Comparison of ENCODE assay signal across 2 worm cellular contexts in the genomic region with DNA sequence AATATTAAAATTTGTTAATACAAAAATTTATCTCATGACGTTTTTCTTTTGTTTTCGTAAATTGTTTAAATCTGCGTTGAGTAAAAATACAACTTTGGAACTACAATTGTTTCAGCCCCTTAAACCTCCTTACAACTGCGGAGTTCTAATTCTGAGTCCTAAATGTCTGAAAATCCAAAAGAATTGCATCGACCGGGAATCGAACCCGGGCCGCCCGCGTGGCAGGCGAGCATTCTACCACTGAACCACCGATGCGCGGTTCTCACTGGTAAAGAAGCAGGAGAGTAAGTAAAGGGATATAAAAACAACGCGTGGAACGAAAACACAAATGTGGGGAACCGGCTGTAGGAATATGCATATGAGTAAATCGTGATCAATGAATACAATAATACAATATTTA.
A peak's percentile ranks its signal among the peaks of the same experiment; 100 is the strongest.
TF ChIP-seq lines count a peak whose summit lies in the region.

No protein-coding gene starts in this region.

TF ChIP-seq in whole organism, L1 larva, 84 proteins besides CTCF, POLR2A, EP300 and RAD21 (continued from another document):
- TF ChIP-seq nhr-90 (tag; optimal IDR thresholded peaks at IDR 0.05; lab: Kevin White, UChicago; ENCODE audit: poor library complexity) (peak; percentile 40), skn-1 (tag; optimal IDR thresholded peaks at IDR 0.05; lab: Kevin White, UChicago) (peak; percentile 16), ceh-82 (tag; optimal IDR thresholded peaks at IDR 0.05; lab: Kevin White, UChicago) (peak in 1 of 3 experiments; percentile 63), nhr-47 (tag; optimal IDR thresholded peaks at IDR 0.05; lab: Kevin White, UChicago) (peak; percentile 61), dsc-1 (tag; optimal IDR thresholded peaks at IDR 0.05; lab: Kevin White, UChicago) (peak; percentile 54), fos-1 (tag; optimal IDR thresholded peaks at IDR 0.05; lab: Kevin White, UChicago) (no peak), nhr-19 (GFP tag; conservative IDR thresholded peaks at IDR 0.05; lab: Robert Waterston, UW) (peak; percentile 41), rnt-1 (tag; optimal IDR thresholded peaks at IDR 0.05; lab: Kevin White, UChicago) (peak; percentile 44), nhr-20 (tag; optimal IDR thresholded peaks at IDR 0.05; lab: Kevin White, UChicago) (peak; percentile 26), nhr-85 (tag; lab: Kevin White, UChicago) (peak; percentile 34), ceh-8 (GFP tag; optimal IDR thresholded peaks at IDR 0.05; lab: Kevin White, UChicago) (peak; percentile 11), nhr-28 (tag; optimal IDR thresholded peaks at IDR 0.05; lab: Kevin White, UChicago) (no peak)

TF ChIP-seq in whole organism, young adult, 124 proteins besides CTCF, POLR2A, EP300 and RAD21 (continued from another document):
- no peak for TF ChIP-seq hrde-1 (tag; optimal IDR thresholded peaks at IDR 0.05; lab: Kevin White, UChicago; ENCODE audit: borderline replicate concordance)
- TF ChIP-seq mel-28 (tag; optimal IDR thresholded peaks at IDR 0.05; lab: Kevin White, UChicago; ENCODE audit: borderline replicate concordance), result no peak
- peak; percentile 16 for TF ChIP-seq somi-1 (GFP tag; optimal IDR thresholded peaks at IDR 0.05; lab: Kevin White, UChicago)
- no peak for TF ChIP-seq ztf-3 (GFP tag; optimal IDR thresholded peaks at IDR 0.05; lab: Kevin White, UChicago)
- peak; percentile 45 for TF ChIP-seq ceh-27 (GFP tag; optimal IDR thresholded peaks at IDR 0.05; lab: Kevin White, UChicago)
- TF ChIP-seq lin-35 (GFP tag; optimal IDR thresholded peaks at IDR 0.05; lab: Kevin White, UChicago), result no peak
- no peak for TF ChIP-seq zfh-2 (GFP tag; conservative IDR thresholded peaks at IDR 0.05; lab: Robert Waterston, UW)
- TF ChIP-seq B0261.1 (tag; optimal IDR thresholded peaks at IDR 0.05; lab: Kevin White, UChicago), result peak; percentile 79
- TF ChIP-seq lsy-27 (tag; optimal IDR thresholded peaks at IDR 0.05; lab: Kevin White, UChicago; ENCODE audit: borderline replicate concordance, insufficient read depth), result no peak
- TF ChIP-seq tbx-9 (tag; optimal IDR thresholded peaks at IDR 0.05; lab: Kevin White, UChicago; ENCODE audit: borderline replicate concordance), result no peak
- no peak for TF ChIP-seq ceh-91 (GFP tag; IDR thresholded peaks at IDR 0.05; lab: Robert Waterston, UW)
- TF ChIP-seq ekl-4 (GFP tag; IDR thresholded peaks at IDR 0.05; lab: Robert Waterston, UW), result no peak
- TF ChIP-seq Y53F4B.3 (GFP tag; IDR thresholded peaks at IDR 0.05; lab: Robert Waterston, UW), result no peak
- peak; percentile 5 for TF ChIP-seq chd-7 (tag; optimal IDR thresholded peaks at IDR 0.05; lab: Kevin White, UChicago)
- peak; percentile 59 for TF ChIP-seq F23B12.7 (tag; optimal IDR thresholded peaks at IDR 0.05; lab: Kevin White, UChicago; ENCODE audit: insufficient read depth)
- peak; percentile 50 for TF ChIP-seq snpc-1.3 (tag; optimal IDR thresholded peaks at IDR 0.05; lab: Kevin White, UChicago; ENCODE audit: insufficient read depth)
- no peak for TF ChIP-seq gei-17 (GFP tag; optimal IDR thresholded peaks at IDR 0.05; lab: Kevin White, UChicago)
- TF ChIP-seq C17E4.6 (GFP tag; IDR thresholded peaks at IDR 0.05; lab: Robert Waterston, UW), result no peak
- TF ChIP-seq pha-4 (tag; optimal IDR thresholded peaks at IDR 0.05; lab: Kevin White, UChicago), result no peak
- TF ChIP-seq bed-1 (GFP tag; IDR thresholded peaks at IDR 0.05; lab: Robert Waterston, UW), result no peak
- TF ChIP-seq ccch-3 (GFP tag; optimal IDR thresholded peaks at IDR 0.05; lab: Kevin White, UChicago), result no peak
- TF ChIP-seq madf-10 (tag; optimal IDR thresholded peaks at IDR 0.05; lab: Kevin White, UChicago), result no peak
- no peak for TF ChIP-seq Y95B8A.8 (GFP tag; IDR thresholded peaks at IDR 0.05; lab: Robert Waterston, UW)
- peak; percentile 32 for TF ChIP-seq mes-4 (tag; optimal IDR thresholded peaks at IDR 0.05; lab: Kevin White, UChicago)
- TF ChIP-seq lin-40 (tag; optimal IDR thresholded peaks at IDR 0.05; lab: Kevin White, UChicago), result no peak
- no peak for TF ChIP-seq nfya-2 (GFP tag; IDR thresholded peaks at IDR 0.05; lab: Robert Waterston, UW)
- no peak for TF ChIP-seq F33H1.4 (GFP tag; IDR thresholded peaks at IDR 0.05; lab: Robert Waterston, UW)
- TF ChIP-seq lin-54 (GFP tag; optimal IDR thresholded peaks at IDR 0.05; lab: Kevin White, UChicago), result no peak
- no peak for TF ChIP-seq tlf-1 (GFP tag; optimal IDR thresholded peaks at IDR 0.05; lab: Kevin White, UChicago)
- peak; percentile 92 for TF ChIP-seq tbp1 (GFP tag; optimal IDR thresholded peaks at IDR 0.05; lab: Kevin White, UChicago)
- TF ChIP-seq lsl-1 (GFP tag; optimal IDR thresholded peaks at IDR 0.05; lab: Kevin White, UChicago), result no peak
- TF ChIP-seq cebp-1 (GFP tag; IDR thresholded peaks at IDR 0.05; lab: Robert Waterston, UW), result 0 out of 2 replicates have a peak, but pooled peaks have one; percentile 34
- no peak for TF ChIP-seq cebp-1 (tag; optimal IDR thresholded peaks at IDR 0.05; lab: Kevin White, UChicago)
- no peak for TF ChIP-seq F22D6.2 (tag; optimal IDR thresholded peaks at IDR 0.05; lab: Kevin White, UChicago)
- peak; percentile 79 for TF ChIP-seq die-1 (tag; optimal IDR thresholded peaks at IDR 0.05; lab: Kevin White, UChicago)
- TF ChIP-seq unc-62 (GFP tag; optimal IDR thresholded peaks at IDR 0.05; lab: Kevin White, UChicago), result no peak
- TF ChIP-seq ZK185.1 (tag; optimal IDR thresholded peaks at IDR 0.05; lab: Kevin White, UChicago; ENCODE audit: poor library complexity, severe bottlenecking), result peak; percentile 43
- TF ChIP-seq repo-1 (tag; optimal IDR thresholded peaks at IDR 0.05; lab: Kevin White, UChicago), result peak; percentile 0
- TF ChIP-seq F39B2.1 (GFP tag; IDR thresholded peaks at IDR 0.05; lab: Robert Waterston, UW), result no peak
- no peak for TF ChIP-seq snpc-4 (GFP tag; optimal IDR thresholded peaks at IDR 0.05; lab: Kevin White, UChicago)
- peak in 3 of 4 experiments; percentile 40 to 76 (median 70) for TF ChIP-seq snpc-4 (tag; optimal IDR thresholded peaks at IDR 0.05; lab: Kevin White, UChicago)
- no peak for TF ChIP-seq F55B11.4 (tag; optimal IDR thresholded peaks at IDR 0.05; lab: Kevin White, UChicago; ENCODE audit: borderline replicate concordance, insufficient read depth)
- TF ChIP-seq hmg-1.2 (GFP tag; IDR thresholded peaks at IDR 0.05; lab: Robert Waterston, UW), result peak; percentile 73
- peak; percentile 9 for TF ChIP-seq atf-7 (tag; optimal IDR thresholded peaks at IDR 0.05; lab: Kevin White, UChicago)
- peak; percentile 33 for TF ChIP-seq T07F8.4 (tag; optimal IDR thresholded peaks at IDR 0.05; lab: Kevin White, UChicago)
- no peak for TF ChIP-seq K11D2.4 (GFP tag; IDR thresholded peaks at IDR 0.05; lab: Robert Waterston, UW)
- TF ChIP-seq F57A8.1 (GFP tag; optimal IDR thresholded peaks at IDR 0.05; lab: Kevin White, UChicago), result no peak
- TF ChIP-seq ceh-100 (GFP tag; IDR thresholded peaks at IDR 0.05; lab: Robert Waterston, UW), result no peak
- TF ChIP-seq zim-3 (tag; optimal IDR thresholded peaks at IDR 0.05; lab: Kevin White, UChicago), result peak; percentile 82
- TF ChIP-seq akir-1 (GFP tag; optimal IDR thresholded peaks at IDR 0.05; lab: Kevin White, UChicago), result no peak
- peak; percentile 35; the same call in 1 of the 2 replicates for TF ChIP-seq attf-6 (GFP tag; IDR thresholded peaks at IDR 0.05; lab: Robert Waterston, UW)
- no peak for TF ChIP-seq ceh-79 (tag; optimal IDR thresholded peaks at IDR 0.05; lab: Kevin White, UChicago)
- peak; percentile 9 for TF ChIP-seq nhr-80 (tag; optimal IDR thresholded peaks at IDR 0.05; lab: Kevin White, UChicago)
- TF ChIP-seq D2030.7 (GFP tag; IDR thresholded peaks at IDR 0.05; lab: Robert Waterston, UW), result peak; percentile 79
- peak; percentile 18 for TF ChIP-seq nhr-179 (tag; optimal IDR thresholded peaks at IDR 0.05; lab: Kevin White, UChicago)
- TF ChIP-seq bed-2 (GFP tag; IDR thresholded peaks at IDR 0.05; lab: Robert Waterston, UW), result no peak
- no peak for TF ChIP-seq ztf-6 (GFP tag; IDR thresholded peaks at IDR 0.05; lab: Robert Waterston, UW)
- peak; percentile 36 for TF ChIP-seq attf-5 (GFP tag; optimal IDR thresholded peaks at IDR 0.05; lab: Kevin White, UChicago)
- peak; percentile 47 for TF ChIP-seq hlh-12 (tag; optimal IDR thresholded peaks at IDR 0.05; lab: Kevin White, UChicago)
- TF ChIP-seq fkh-3 (tag; optimal IDR thresholded peaks at IDR 0.05; lab: Kevin White, UChicago), result no peak
- TF ChIP-seq lin-26 (GFP tag; IDR thresholded peaks at IDR 0.05; lab: Robert Waterston, UW), result peak; percentile 87
- TF ChIP-seq egl-18 (GFP tag; IDR thresholded peaks at IDR 0.05; lab: Robert Waterston, UW), result peak; percentile 62; the same call in 1 of the 2 replicates
- TF ChIP-seq dox-1 (GFP tag; IDR thresholded peaks at IDR 0.05; lab: Robert Waterston, UW), result peak; percentile 70; the same call in 1 of the 2 replicates
- no peak for TF ChIP-seq egl-44 (GFP tag; IDR thresholded peaks at IDR 0.05; lab: Robert Waterston, UW)
- no peak for TF ChIP-seq ets-4 (GFP tag; optimal IDR thresholded peaks at IDR 0.05; lab: Kevin White, UChicago)
- TF ChIP-seq B0019.2 (GFP tag; conservative IDR thresholded peaks at IDR 0.05; lab: Robert Waterston, UW), result no peak
- peak; percentile 85 for TF ChIP-seq ztf-25 (GFP tag; IDR thresholded peaks at IDR 0.05; lab: Robert Waterston, UW)
- peak; percentile 15 to 49 for TF ChIP-seq let-607 (tag; optimal IDR thresholded peaks at IDR 0.05; lab: Kevin White, UChicago)
- no peak for TF ChIP-seq nfyb-1 (GFP tag; IDR thresholded peaks at IDR 0.05; lab: Robert Waterston, UW)
- TF ChIP-seq mxl-1 (tag; optimal IDR thresholded peaks at IDR 0.05; lab: Kevin White, UChicago), result peak; percentile 28
- no peak for TF ChIP-seq ztf-26 (tag; optimal IDR thresholded peaks at IDR 0.05; lab: Kevin White, UChicago)
- TF ChIP-seq pbrm-1 (GFP tag; IDR thresholded peaks at IDR 0.05; lab: Robert Waterston, UW), result peak; percentile 82; the same call in 1 of the 2 replicates
- TF ChIP-seq madf-3 (GFP tag; IDR thresholded peaks at IDR 0.05; lab: Robert Waterston, UW), result peak; percentile 74
- peak; percentile 37 for TF ChIP-seq snpc-3.4 (tag; optimal IDR thresholded peaks at IDR 0.05; lab: Kevin White, UChicago)
- TF ChIP-seq T26A5.8 (tag; optimal IDR thresholded peaks at IDR 0.05; lab: Kevin White, UChicago), result no peak
- TF ChIP-seq K12H6.12 (tag; optimal IDR thresholded peaks at IDR 0.05; lab: Kevin White, UChicago), result peak; percentile 49
- TF ChIP-seq cebp-2 (GFP tag; IDR thresholded peaks at IDR 0.05; lab: Robert Waterston, UW), result no peak
- TF ChIP-seq sea-2 (GFP tag; IDR thresholded peaks at IDR 0.05; lab: Robert Waterston, UW), result no peak
- TF ChIP-seq snpc-1.1 (tag; optimal IDR thresholded peaks at IDR 0.05; lab: Kevin White, UChicago; ENCODE audit: insufficient read depth), result peak; percentile 8
- no peak for TF ChIP-seq sptf-2 (GFP tag; optimal IDR thresholded peaks at IDR 0.05; lab: Kevin White, UChicago)
- no peak for TF ChIP-seq F49E8.2 (tag; optimal IDR thresholded peaks at IDR 0.05; lab: Kevin White, UChicago; ENCODE audit: insufficient read depth)
- peak; percentile 6 for TF ChIP-seq unc-130 (GFP tag; optimal IDR thresholded peaks at IDR 0.05; lab: Kevin White, UChicago)
- no peak for TF ChIP-seq F10E7.11 (tag; optimal IDR thresholded peaks at IDR 0.05; lab: Kevin White, UChicago)
- peak; percentile 77 for TF ChIP-seq him-1 (tag; optimal IDR thresholded peaks at IDR 0.05; lab: Kevin White, UChicago)
- no peak for TF ChIP-seq F57C9.4 (tag; optimal IDR thresholded peaks at IDR 0.05; lab: Kevin White, UChicago)
- TF ChIP-seq F52B5.7 (tag; optimal IDR thresholded peaks at IDR 0.05; lab: Kevin White, UChicago), result peak; percentile 57
- peak; percentile 38; the same call in 1 of the 2 replicates for TF ChIP-seq hmg-20 (GFP tag; IDR thresholded peaks at IDR 0.05; lab: Robert Waterston, UW)
- TF ChIP-seq Y56A3A.18 (GFP tag; IDR thresholded peaks at IDR 0.05; lab: Robert Waterston, UW), result peak; percentile 67; the same call in 1 of the 2 replicates
- no peak for TF ChIP-seq B0035.1 (tag; optimal IDR thresholded peaks at IDR 0.05; lab: Kevin White, UChicago)
- no peak for TF ChIP-seq aptf-3 (GFP tag; IDR thresholded peaks at IDR 0.05; lab: Robert Waterston, UW)
- peak; percentile 51 for TF ChIP-seq athp-1 (tag; optimal IDR thresholded peaks at IDR 0.05; lab: Kevin White, UChicago)
- no peak for TF ChIP-seq ztf-22 (GFP tag; optimal IDR thresholded peaks at IDR 0.05; lab: Kevin White, UChicago)
- TF ChIP-seq madf-8 (GFP tag; conservative IDR thresholded peaks at IDR 0.05; lab: Robert Waterston, UW), result no peak
- no peak for TF ChIP-seq Y67H2A.10 (GFP tag; conservative IDR thresholded peaks at IDR 0.05; lab: Robert Waterston, UW)
- TF ChIP-seq ceh-58 (GFP tag; IDR thresholded peaks at IDR 0.05; lab: Robert Waterston, UW), result no peak
- peak; percentile 68 for TF ChIP-seq nhr-90 (tag; optimal IDR thresholded peaks at IDR 0.05; lab: Kevin White, UChicago)
- TF ChIP-seq mcd-1 (GFP tag; IDR thresholded peaks at IDR 0.05; lab: Robert Waterston, UW), result peak; percentile 40; the same call in 1 of the 2 replicates
